Fruit fly (Drosophila melanogaster) whole organism, embryonic: Measurements from ENCODE around the gene Ist1.

Source experiments
- Antp ChIP-seq: fragments of 200-800 bp; sonication (Bioruptor generic); optimal IDR thresholded peaks from 3 replicates; lab custom pipeline; 2016; ENCODE audit warnings: missing biosample characterization, missing genetic modification characterization
- CG10543 ChIP-seq: fragments of 200-800 bp; sonication (Bioruptor generic); optimal IDR thresholded peaks from 3 replicates; lab custom pipeline; 2017; ENCODE audit warnings: missing biosample characterization, mild to moderate bottlenecking, missing genetic modification characterization, moderate library complexity
- CG11398 ChIP-seq: fragments of 200-800 bp; sonication (Bioruptor generic); optimal IDR thresholded peaks from 2 replicates; lab custom pipeline; 2016; ENCODE audit warnings: missing biosample characterization, missing genetic modification characterization
- CG11504 ChIP-seq: fragments of 200-800 bp; sonication (Bioruptor generic); optimal IDR thresholded peaks from 3 replicates; lab custom pipeline; 2019; ENCODE audit warnings: missing biosample characterization, mild to moderate bottlenecking, missing genetic modification characterization, moderate library complexity
- CG11560 ChIP-seq: fragments of 200-800 bp; sonication (Bioruptor generic); IDR thresholded peaks from 3 replicates; pipeline ENCODE4 v1.3.6; 2022; ENCODE audit warnings: missing biosample characterization, missing genetic modification characterization
- CG12155 ChIP-seq: fragments of 200-800 bp; sonication (Bioruptor generic); optimal IDR thresholded peaks from 3 replicates; lab custom pipeline; 2016; ENCODE audit warnings: missing biosample characterization, missing genetic modification characterization
- CG17328 ChIP-seq: fragments of 200-800 bp; sonication (Bioruptor generic); IDR thresholded peaks from 2 replicates; pipeline ENCODE4 v1.3.6; 2022; ENCODE audit warnings: missing biosample characterization, missing genetic modification characterization
- CG17829 ChIP-seq: fragments of 200-800 bp; optimal IDR thresholded peaks from 2 replicates; lab custom pipeline; 2019; ENCODE audit warnings: missing biosample characterization, mild to moderate bottlenecking, missing genetic modification characterization, moderate library complexity
- CG2129 ChIP-seq: fragments of 200-800 bp; sonication (Bioruptor generic); IDR thresholded peaks from 2 replicates; pipeline ENCODE4 v1.3.6; 2022; ENCODE audit warnings: missing biosample characterization, missing genetic modification characterization; ENCODE audit not compliant: partially characterized antibody
- CG2199 ChIP-seq: fragments of 200-800 bp; sonication (Bioruptor generic); IDR thresholded peaks from 3 replicates; pipeline ENCODE4 v1.3.6; 2022; ENCODE audit warnings: missing biosample characterization, missing genetic modification characterization
- CG34422 ChIP-seq: fragments of 200-800 bp; sonication (Bioruptor generic); IDR thresholded peaks from 3 replicates; pipeline ENCODE4 v1.3.6; 2022; ENCODE audit warnings: missing biosample characterization, missing genetic modification characterization
- CG5180 ChIP-seq: fragments of 200-800 bp; sonication (Bioruptor generic); optimal IDR thresholded peaks from 3 replicates; lab custom pipeline; 2017; ENCODE audit warnings: missing biosample characterization, missing genetic modification characterization, mild to moderate bottlenecking, moderate library complexity, missing genetic modification reagents
- CG5245 ChIP-seq: fragments of 200-800 bp; sonication (Bioruptor generic); optimal IDR thresholded peaks from 3 replicates; lab custom pipeline; 2016; ENCODE audit warnings: missing biosample characterization, missing genetic modification characterization
- CG6854 ChIP-seq: fragments of 200-800 bp; sonication (Bioruptor generic); optimal IDR thresholded peaks from 3 replicates; lab custom pipeline; 2017; ENCODE audit warnings: missing biosample characterization, mild to moderate bottlenecking, missing genetic modification characterization
- CG7928 ChIP-seq: fragments of 200-800 bp; sonication (Bioruptor generic); optimal IDR thresholded peaks from 2 replicates; lab custom pipeline; 2017; ENCODE audit warnings: missing biosample characterization, mild to moderate bottlenecking, missing genetic modification characterization
- CG7987 ChIP-seq: fragments of 200-800 bp; sonication (Bioruptor generic); optimal IDR thresholded peaks from 2 replicates; lab custom pipeline; 2018; ENCODE audit warnings: missing biosample characterization, mild to moderate bottlenecking, missing genetic modification characterization, moderate library complexity
- CG8478 ChIP-seq: fragments of >200 bp; optimal IDR thresholded peaks from 2 replicates; lab custom pipeline; 2018
- CG8924 ChIP-seq: fragments of 200-800 bp; optimal IDR thresholded peaks from 3 replicates; lab custom pipeline; 2019; ENCODE audit warnings: missing biosample characterization, mild to moderate bottlenecking, missing genetic modification characterization, moderate library complexity
- CG9437 ChIP-seq: fragments of 200-800 bp; sonication (Bioruptor generic); optimal IDR thresholded peaks from 2 replicates; lab custom pipeline; 2018; ENCODE audit warnings: missing biosample characterization, mild to moderate bottlenecking, missing genetic modification characterization
- CTCF ChIP-seq: fragments of 200-800 bp; sonication (Bioruptor generic); optimal IDR thresholded peaks from 2 replicates; lab custom pipeline; 2017; ENCODE audit warnings: missing biosample characterization, mild to moderate bottlenecking, missing genetic modification characterization, moderate library complexity
- Dfd ChIP-seq, 2 experiments: fragments of >200 bp; optimal IDR thresholded peaks; 2 replicates each; lab custom pipeline; 2017; ENCODE audit warnings: missing biosample characterization in 2 of 2, missing genetic modification characterization in 2 of 2
- Eip74EF ChIP-seq, 2 experiments: fragments of 200-800 bp in 1 of 2; fragments of >200 bp in 1 of 2; sonication (Bioruptor generic) in 1 of 2; optimal IDR thresholded peaks; 2 replicates each; lab custom pipeline; 2017 to 2019; ENCODE audit warnings: missing biosample characterization in 2 of 2, missing genetic modification characterization in 2 of 2, mild to moderate bottlenecking in 1 of 2, moderate library complexity in 1 of 2
- Hmr ChIP-seq: fragments of 200-800 bp; sonication (Bioruptor generic); optimal IDR thresholded peaks from 3 replicates; lab custom pipeline; 2017; ENCODE audit warnings: mild to moderate bottlenecking, missing biosample characterization, missing genetic modification reagents, missing genetic modification characterization
- Med ChIP-seq: fragments of 200-800 bp; sonication (Bioruptor generic); peaks from one replicate; lab custom pipeline; 2016; ENCODE audit warnings: missing biosample characterization, missing genetic modification characterization, mild to moderate bottlenecking, inconsistent platforms, moderate library complexity
- NFAT ChIP-seq: fragments of 200-800 bp; sonication (Bioruptor generic); IDR thresholded peaks from 2 replicates; pipeline ENCODE4 v1.3.6; 2022; ENCODE audit warnings: missing biosample characterization, missing genetic modification characterization
- Opbp ChIP-seq: fragments of 200-800 bp; sonication (Bioruptor generic); IDR thresholded peaks from 3 replicates; pipeline ENCODE4 v1.3.6; 2022; ENCODE audit warnings: missing biosample characterization, missing genetic modification characterization; ENCODE audit not compliant: partially characterized antibody
- Optix ChIP-seq: fragments of 200-800 bp; sonication (Bioruptor generic); IDR thresholded peaks from 3 replicates; pipeline ENCODE4 v1.3.6; 2022; ENCODE audit warnings: missing biosample characterization, missing genetic modification characterization
- Ravus ChIP-seq: fragments of 200-800 bp; sonication (Bioruptor generic); IDR thresholded peaks from 2 replicates; pipeline ENCODE4 v1.3.6; 2022; ENCODE audit warnings: missing biosample characterization, missing genetic modification characterization
- Scr ChIP-seq: fragments of 200-800 bp; sonication (Bioruptor generic); IDR thresholded peaks from 2 replicates; pipeline ENCODE4 v1.3.6; 2022; ENCODE audit warnings: missing biosample characterization, missing genetic modification characterization; ENCODE audit not compliant: partially characterized antibody
- Stat92E ChIP-seq, 3 experiments: fragments of >200 bp in 2 of 3; fragments of 200-800 bp in 1 of 3; sonication (Bioruptor generic) in 1 of 3; optimal IDR thresholded peaks; 2 replicates each; lab custom pipeline; 2017 to 2019; ENCODE audit warnings: missing biosample characterization in 3 of 3, missing genetic modification characterization in 3 of 3, mild to moderate bottlenecking in 1 of 3, moderate library complexity in 1 of 3
- abd-A ChIP-seq: fragments of 200-800 bp; sonication (Bioruptor generic); optimal IDR thresholded peaks from 3 replicates; lab custom pipeline; 2019; ENCODE audit warnings: missing biosample characterization, mild to moderate bottlenecking, missing genetic modification characterization, moderate library complexity
- az2 ChIP-seq: fragments of 200-800 bp; sonication (Bioruptor generic); optimal IDR thresholded peaks from 3 replicates; lab custom pipeline; 2016; ENCODE audit warnings: missing biosample characterization, missing genetic modification characterization
- br ChIP-seq: fragments of >200 bp; optimal IDR thresholded peaks from 2 replicates; lab custom pipeline; 2017
- cad ChIP-seq: fragments of >200 bp; optimal IDR thresholded peaks from 2 replicates; lab custom pipeline; 2017; ENCODE audit warnings: missing biosample characterization, missing genetic modification characterization
- crol ChIP-seq: fragments of 200-800 bp; sonication (Bioruptor generic); IDR thresholded peaks from 2 replicates; pipeline ENCODE4 v1.3.6; 2022; ENCODE audit warnings: missing biosample characterization, missing genetic modification characterization
- cwo ChIP-seq: fragments of 200-800 bp; sonication (Bioruptor generic); optimal IDR thresholded peaks from 3 replicates; lab custom pipeline; 2017; ENCODE audit warnings: missing biosample characterization, missing genetic modification characterization, mild to moderate bottlenecking, moderate library complexity, missing genetic modification reagents
- fd102C ChIP-seq: fragments of 200-800 bp; sonication (Bioruptor generic); optimal IDR thresholded peaks from 2 replicates; lab custom pipeline; 2018; ENCODE audit warnings: missing biosample characterization, mild to moderate bottlenecking, missing genetic modification characterization, moderate library complexity
- ftz-f1 ChIP-seq: fragments of 200-800 bp; sonication (Bioruptor generic); optimal IDR thresholded peaks from 2 replicates; lab custom pipeline; 2016; ENCODE audit warnings: missing biosample characterization, missing genetic modification characterization
- gro ChIP-seq: fragments of 200-800 bp; sonication (Bioruptor generic); optimal IDR thresholded peaks from 2 replicates; lab custom pipeline; 2016; ENCODE audit warnings: missing biosample characterization, missing genetic modification characterization
- hkb ChIP-seq, 2 experiments: fragments of 200-800 bp in 1 of 2; fragments of >200 bp in 1 of 2; sonication (Bioruptor generic) in 1 of 2; IDR thresholded peaks in 1 of 2; optimal IDR thresholded peaks in 1 of 2; 2 replicates each; pipeline versions ENCODE4 v1.3.6 to Lab custom; 2017 to 2022; ENCODE audit warnings: missing biosample characterization in 1 of 2, missing genetic modification characterization in 1 of 2
- lola ChIP-seq, 3 experiments: fragments of >200 bp in 2 of 3; fragments of 200-800 bp in 1 of 3; sonication (Bioruptor generic) in 1 of 3; optimal IDR thresholded peaks; 2 replicates each; lab custom pipeline; 2017 to 2019; ENCODE audit warnings: missing biosample characterization in 3 of 3, missing genetic modification characterization in 3 of 3, mild to moderate bottlenecking in 1 of 3, moderate library complexity in 1 of 3
- oc ChIP-seq: fragments of 200-800 bp; sonication (Bioruptor generic); optimal IDR thresholded peaks from 2 replicates; lab custom pipeline; 2018; ENCODE audit warnings: missing biosample characterization, mild to moderate bottlenecking, missing genetic modification characterization, moderate library complexity
- pum ChIP-seq: fragments of 200-800 bp; sonication (Bioruptor generic); optimal IDR thresholded peaks from 2 replicates; lab custom pipeline; 2016; ENCODE audit warnings: missing biosample characterization, missing genetic modification characterization
- sd ChIP-seq: fragments of 200-800 bp; sonication (Bioruptor generic); optimal IDR thresholded peaks from 3 replicates; lab custom pipeline; 2018; ENCODE audit warnings: missing biosample characterization, mild to moderate bottlenecking, missing genetic modification characterization, moderate library complexity
- sens ChIP-seq: fragments of 200-800 bp; sonication (Bioruptor generic); peaks from one replicate; lab custom pipeline; 2016; ENCODE audit warnings: missing biosample characterization, missing genetic modification characterization
- stc ChIP-seq: fragments of 200-800 bp; sonication (Bioruptor generic); IDR thresholded peaks from 2 replicates; pipeline ENCODE4 v1.3.6; 2022; ENCODE audit warnings: missing biosample characterization, missing genetic modification characterization
- twi ChIP-seq: fragments of 200-800 bp; optimal IDR thresholded peaks from 2 replicates; lab custom pipeline; 2019; ENCODE audit warnings: missing biosample characterization, mild to moderate bottlenecking, missing genetic modification characterization, moderate library complexity
- vnd ChIP-seq: fragments of 200-800 bp; sonication (Bioruptor generic); IDR thresholded peaks from 3 replicates; pipeline ENCODE4 v1.3.6; 2022; ENCODE audit warnings: missing biosample characterization, missing genetic modification characterization; ENCODE audit not compliant: partially characterized antibody
- wdn ChIP-seq: fragments of 200-800 bp; sonication (Bioruptor generic); IDR thresholded peaks from 2 replicates; pipeline ENCODE4 v1.3.6; 2022; ENCODE audit warnings: missing biosample characterization, missing genetic modification characterization
- zf30C ChIP-seq: fragments of 200-800 bp; sonication (Bioruptor generic); optimal IDR thresholded peaks from 3 replicates; lab custom pipeline; 2018; ENCODE audit warnings: missing biosample characterization, mild to moderate bottlenecking, missing genetic modification characterization

Gene Ist1

DNA sequence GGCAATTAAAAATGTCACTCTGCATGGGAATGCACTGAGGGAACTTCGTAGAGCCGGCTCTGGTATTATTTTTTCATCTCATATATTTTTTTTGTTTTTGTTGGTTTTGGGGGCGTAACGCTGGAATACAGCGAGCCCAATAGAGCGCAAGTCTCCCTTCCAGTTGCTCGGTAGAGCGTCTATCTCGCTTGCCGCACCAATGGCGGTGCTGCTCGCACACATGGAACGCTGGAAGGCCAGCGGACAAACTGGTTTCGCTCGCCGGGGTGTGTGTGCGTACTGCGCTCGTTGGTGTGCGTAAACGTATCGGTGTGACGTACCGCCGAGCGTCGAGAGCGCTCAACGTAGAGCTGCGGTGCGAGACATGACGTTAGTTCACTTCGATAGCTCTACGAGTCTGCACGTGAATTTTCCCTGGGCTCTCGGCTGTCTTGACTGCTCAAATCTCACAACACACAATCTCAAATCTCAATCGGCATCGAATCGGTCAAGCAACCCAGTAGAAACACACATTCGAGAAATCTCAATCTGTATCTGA lies 33.6 kb upstream of the Ist1 start, which contains the start of gene vvl (continued):
- 0 out of 3 replicates have a peak, but pooled peaks have one; percentile 39 for TF ChIP-seq vnd (GFP tag; lab: Robert Waterston, UW)
- TF ChIP-seq NFAT = no peak
- TF ChIP-seq sens (GFP tag; lab: Kevin White, UChicago) = peak; percentile 82
- TF ChIP-seq CG7987 (GFP tag; lab: Kevin White, UChicago) = no peak
- peak; percentile 86 for TF ChIP-seq Med (GFP tag; lab: Kevin White, UChicago)
- TF ChIP-seq CG9437 (GFP tag; lab: Kevin White, UChicago) = peak; percentile 80
- no peak for TF ChIP-seq lola (GFP tag; optimal IDR thresholded peaks at IDR 0.05; lab: Kevin White, UChicago)
- TF ChIP-seq CG11504 (tag; lab: Kevin White, UChicago) = peak; percentile 6
- peak; percentile 8 for TF ChIP-seq cwo (GFP tag; lab: Kevin White, UChicago)
- TF ChIP-seq pum (GFP tag; lab: Kevin White, UChicago) = no peak
- peak; percentile 47 for TF ChIP-seq oc
- TF ChIP-seq CG10543 (GFP tag; lab: Kevin White, UChicago) = peak; percentile 27
- TF ChIP-seq hkb (optimal IDR thresholded peaks at IDR 0.05; lab: Kevin White, UChicago) = no peak
- 0 out of 2 replicates have a peak, but pooled peaks have one; percentile 16 for TF ChIP-seq hkb (GFP tag; IDR thresholded peaks at IDR 0.05; lab: Robert Waterston, UW)
- TF ChIP-seq CG11560 = no peak
- no peak for TF ChIP-seq Eip74EF (GFP tag; optimal IDR thresholded peaks at IDR 0.05; lab: Kevin White, UChicago)
- TF ChIP-seq Ravus (GFP tag; lab: Robert Waterston, UW) = no peak
- peak; percentile 8 for TF ChIP-seq az2 (GFP tag; lab: Kevin White, UChicago)
- TF ChIP-seq zf30C (GFP tag; lab: Kevin White, UChicago) = peak; percentile 61
- TF ChIP-seq Opbp (GFP tag; lab: Robert Waterston, UW) = peak; percentile 48; the same call in 1 of the 3 replicates
- TF ChIP-seq Stat92E (GFP tag; optimal IDR thresholded peaks at IDR 0.05; lab: Kevin White, UChicago) = peak in 1 of 3 experiments; percentile 63
- TF ChIP-seq CG2199 (GFP tag; lab: Robert Waterston, UW) = peak; percentile 59; the same call in 1 of the 3 replicates
- peak; percentile 82 for TF ChIP-seq CTCF (GFP tag; lab: Kevin White, UChicago)
- peak; percentile 54 for TF ChIP-seq CG17829 (tag; lab: Kevin White, UChicago)
- TF ChIP-seq ftz-f1 = peak; percentile 80
- no peak for TF ChIP-seq wdn (GFP tag; lab: Robert Waterston, UW)
- no peak for TF ChIP-seq CG5245 (GFP tag; lab: Kevin White, UChicago)
- TF ChIP-seq CG5180 (GFP tag; lab: Kevin White, UChicago) = no peak
- no peak for TF ChIP-seq CG2129
- TF ChIP-seq Dfd (GFP tag; optimal IDR thresholded peaks at IDR 0.05; lab: Kevin White, UChicago) = no peak
- TF ChIP-seq cad (GFP tag; lab: Kevin White, UChicago) = peak; percentile 9
- no peak for TF ChIP-seq CG12155 (GFP tag; lab: Kevin White, UChicago)
- TF ChIP-seq CG8478 = peak; percentile 93
- no peak for TF ChIP-seq fd102C (GFP tag; lab: Kevin White, UChicago)
- TF ChIP-seq Antp = no peak
- TF ChIP-seq CG6854 (GFP tag; lab: Kevin White, UChicago) = no peak
- no peak for TF ChIP-seq br (lab: Kevin White, UChicago)
- TF ChIP-seq CG7928 (GFP tag; lab: Kevin White, UChicago) = no peak
- TF ChIP-seq CG8924 (tag; lab: Kevin White, UChicago) = peak; percentile 28
- peak; percentile 79 for TF ChIP-seq abd-A
- TF ChIP-seq sd = peak; percentile 73
- peak; percentile 43; the same call in 1 of the 2 replicates for TF ChIP-seq CG17328 (GFP tag; lab: Robert Waterston, UW)
- TF ChIP-seq Hmr (GFP tag; lab: Kevin White, UChicago) = peak; percentile 22
- peak; percentile 46; the same call in 1 of the 2 replicates for TF ChIP-seq stc
- TF ChIP-seq crol = no peak
- TF ChIP-seq CG11398 = no peak
- TF ChIP-seq Scr (GFP tag; lab: Robert Waterston, UW) = peak; percentile 52
- TF ChIP-seq twi (tag; lab: Kevin White, UChicago) = peak; percentile 55
- peak; percentile 5 for TF ChIP-seq gro (GFP tag; lab: Kevin White, UChicago)
- TF ChIP-seq Optix (GFP tag; lab: Robert Waterston, UW) = no peak
- TF ChIP-seq CG34422 = 0 out of 3 replicates have a peak, but pooled peaks have one; percentile 43
